Worm (Caenorhabditis elegans) whole organism, early embryonic: ENCODE measurements around the gene M01F1.8.

Experiments used
- B0310.2 ChIP-seq: sonication (generic microtip); optimal IDR thresholded peaks from 2 replicates; lab custom pipeline; 2016; ENCODE audit warnings: mild to moderate bottlenecking, missing genetic modification characterization, missing compliant biosample characterization
- F13C5.2 ChIP-seq: sonication (generic microtip); optimal IDR thresholded peaks from 2 replicates; lab custom pipeline; 2017; ENCODE audit warnings: mild to moderate bottlenecking, missing genetic modification characterization, inconsistent platforms, missing compliant biosample characterization
- aly-1 ChIP-seq: sonication (generic microtip); optimal IDR thresholded peaks from 2 replicates; lab custom pipeline; 2016; ENCODE audit warnings: missing genetic modification characterization, missing compliant biosample characterization
- ama-1 ChIP-seq: fragments of 150-350 bp; optimal IDR thresholded peaks from 2 replicates; lab custom pipeline; 2014
- ceh-13 ChIP-seq: fragments of 200-800 bp; sonication (Bioruptor generic); optimal IDR thresholded peaks from 2 replicates; lab custom pipeline; 2018; ENCODE audit warnings: mild to moderate bottlenecking, missing genetic modification characterization, missing compliant biosample characterization
- ceh-36 ChIP-seq: sonication (generic microtip); optimal IDR thresholded peaks from 2 replicates; lab custom pipeline; 2016; ENCODE audit warnings: missing genetic modification characterization, inconsistent platforms, missing compliant biosample characterization
- ets-7 ChIP-seq: sonication (generic microtip); optimal IDR thresholded peaks from 2 replicates; lab custom pipeline; 2016; ENCODE audit warnings: missing genotype, missing genetic modification characterization, missing compliant biosample characterization
- flt-1 ChIP-seq: fragments of 200-800 bp; sonication (Bioruptor generic); IDR thresholded peaks from 2 replicates; pipeline ENCODE4 v1.3.6; 2022; ENCODE audit warnings: missing genetic modification characterization, missing compliant biosample characterization
- hmbx-1 ChIP-seq: sonication (generic microtip); optimal IDR thresholded peaks from 2 replicates; lab custom pipeline; 2016; ENCODE audit warnings: mild to moderate bottlenecking, missing genetic modification characterization, missing compliant biosample characterization
- hmg-4 ChIP-seq: fragments of 200-800 bp; sonication (Bioruptor generic); optimal IDR thresholded peaks from 2 replicates; lab custom pipeline; 2018; ENCODE audit warnings: mild to moderate bottlenecking, missing genetic modification characterization, missing compliant biosample characterization
- hnd-1 ChIP-seq: sonication (generic microtip); optimal IDR thresholded peaks from 2 replicates; lab custom pipeline; 2016; ENCODE audit warnings: missing genetic modification characterization, missing compliant biosample characterization
- pes-1 ChIP-seq: fragments of 200-800 bp; sonication (Bioruptor generic); IDR thresholded peaks from 2 replicates; pipeline ENCODE4 v1.3.6; 2022; ENCODE audit warnings: missing genetic modification reagents, missing genetic modification characterization, missing compliant biosample characterization
- scrt-1 ChIP-seq: fragments of 200-800 bp; sonication (Bioruptor generic); IDR thresholded peaks from 2 replicates; pipeline ENCODE4 v1.3.6; 2022; ENCODE audit warnings: missing genetic modification characterization, missing compliant biosample characterization
- sea-1 ChIP-seq: fragments of 200-800 bp; sonication (Bioruptor generic); conservative IDR thresholded peaks from 2 replicates; pipeline ENCODE4 v1.3.6; 2022; ENCODE audit warnings: missing genetic modification characterization, missing compliant biosample characterization
- tbx-11 ChIP-seq: fragments of 200-800 bp; sonication (Bioruptor generic); IDR thresholded peaks from 2 replicates; pipeline ENCODE4 v1.3.6; 2022; ENCODE audit warnings: missing genetic modification characterization, missing compliant biosample characterization
- tbx-37 ChIP-seq: fragments of 200-800 bp; sonication (Bioruptor generic); conservative IDR thresholded peaks from 2 replicates; pipeline ENCODE4 v1.3.6; 2022; ENCODE audit warnings: missing genetic modification reagents, missing genetic modification characterization, missing compliant biosample characterization
- tra-4 ChIP-seq: sonication (generic microtip); optimal IDR thresholded peaks from 2 replicates; lab custom pipeline; 2017; ENCODE audit warnings: missing genetic modification characterization, missing compliant biosample characterization

M01F1.8 gene

ce11 chrIII:3541539-3541938, 39.2 kb upstream of the M01F1.8 start, which contains the start of gene ben-1:
TSS of gene ben-1 (minus strand) at chrIII:3541639.
- no peak for TF ChIP-seq tra-4 (tag; lab: Kevin White, UChicago)
- no peak for TF ChIP-seq B0310.2 (tag; lab: Kevin White, UChicago)
- no peak for TF ChIP-seq tbx-37
- no peak for TF ChIP-seq ceh-36 (tag; lab: Kevin White, UChicago)
- no peak for TF ChIP-seq pes-1
- no peak for TF ChIP-seq aly-1 (tag; lab: Kevin White, UChicago)
- TF ChIP-seq hnd-1 (tag; lab: Kevin White, UChicago), result no peak
- TF ChIP-seq sea-1, result no peak
- TF ChIP-seq ceh-13 (GFP tag; lab: Kevin White, UChicago), result no peak
- TF ChIP-seq scrt-1 (GFP tag; lab: Robert Waterston, UW), result no peak
- TF ChIP-seq flt-1 (GFP tag; lab: Robert Waterston, UW), result no peak
- TF ChIP-seq ets-7 (tag; lab: Kevin White, UChicago), result no peak
- TF ChIP-seq tbx-11 (GFP tag; lab: Robert Waterston, UW), result no peak
- TF ChIP-seq hmg-4 (GFP tag; lab: Kevin White, UChicago), result no peak
- TF ChIP-seq ama-1, result no peak
- no peak for TF ChIP-seq F13C5.2 (tag; lab: Kevin White, UChicago)

- no peak for TF ChIP-seq hmbx-1
Measured at ce11 chrIII:3541093-3541492, 38.7 kb upstream of the M01F1.8 start.

ce11 chrIII:3540424-3540823, 38.1 kb upstream of the M01F1.8 start:
- TF ChIP-seq tbx-37 (0 out of 2 replicates have a peak, but pooled peaks have one; percentile 24), ceh-13 (GFP tag; lab: Kevin White, UChicago) (no peak), pes-1 (peak; percentile 70)

- TF ChIP-seq B0310.2 (tag; lab: Kevin White, UChicago), result no peak
- no peak for TF ChIP-seq hnd-1 (tag; lab: Kevin White, UChicago)
- no peak for TF ChIP-seq sea-1
- TF ChIP-seq ceh-36 (tag; lab: Kevin White, UChicago), result no peak
- TF ChIP-seq pes-1, result no peak
- no peak for TF ChIP-seq aly-1 (tag; lab: Kevin White, UChicago)
- no peak for TF ChIP-seq ets-7 (tag; lab: Kevin White, UChicago)
- no peak for TF ChIP-seq ama-1
- TF ChIP-seq ceh-13 (GFP tag; lab: Kevin White, UChicago), result no peak
- TF ChIP-seq tbx-11 (GFP tag; lab: Robert Waterston, UW), result no peak
- TF ChIP-seq hmg-4 (GFP tag; lab: Kevin White, UChicago), result no peak
- TF ChIP-seq tbx-37, result no peak
- TF ChIP-seq hmbx-1, result no peak
- TF ChIP-seq F13C5.2 (tag; lab: Kevin White, UChicago), result no peak
- no peak for TF ChIP-seq scrt-1 (GFP tag; lab: Robert Waterston, UW)
Measured at ce11 chrIII:3539499-3539898, 37.1 kb upstream of the M01F1.8 start.

ce11 chrIII:3537401-3537800, 35.1 kb upstream of the M01F1.8 start, which contains the start of gene cfap-20:
TSS of gene cfap-20 (minus strand) at chrIII:3537501.
- TF ChIP-seq B0310.2 (tag; lab: Kevin White, UChicago) (no peak), hmg-4 (GFP tag; lab: Kevin White, UChicago) (no peak), flt-1 (GFP tag; lab: Robert Waterston, UW) (no peak), ceh-13 (GFP tag; lab: Kevin White, UChicago) (no peak), ama-1 (no peak), F13C5.2 (tag; lab: Kevin White, UChicago) (no peak), tbx-11 (GFP tag; lab: Robert Waterston, UW) (no peak), tbx-37 (no peak), hmbx-1 (no peak), ets-7 (tag; lab: Kevin White, UChicago) (no peak), pes-1 (no peak), hnd-1 (tag; lab: Kevin White, UChicago) (no peak), tra-4 (tag; lab: Kevin White, UChicago) (no peak)

ce11 chrIII:3534185-3534584, 31.8 kb upstream of the M01F1.8 start:
- TF ChIP-seq hmg-4 (GFP tag; lab: Kevin White, UChicago) (no peak), scrt-1 (GFP tag; lab: Robert Waterston, UW) (no peak), tbx-37 (no peak), pes-1 (no peak), tra-4 (tag; lab: Kevin White, UChicago) (no peak), hnd-1 (tag; lab: Kevin White, UChicago) (no peak), B0310.2 (tag; lab: Kevin White, UChicago) (no peak), ama-1 (no peak), ceh-13 (GFP tag; lab: Kevin White, UChicago) (no peak), hmbx-1 (no peak), aly-1 (tag; lab: Kevin White, UChicago) (no peak), flt-1 (GFP tag; lab: Robert Waterston, UW) (no peak), ets-7 (tag; lab: Kevin White, UChicago) (no peak)

- no peak for TF ChIP-seq ceh-13 (GFP tag; lab: Kevin White, UChicago)
- TF ChIP-seq tbx-11 (GFP tag; lab: Robert Waterston, UW), result no peak
- TF ChIP-seq ceh-36 (tag; lab: Kevin White, UChicago), result no peak
- TF ChIP-seq hmbx-1, result no peak
- TF ChIP-seq hnd-1 (tag; lab: Kevin White, UChicago), result no peak
- no peak for TF ChIP-seq F13C5.2 (tag; lab: Kevin White, UChicago)
- no peak for TF ChIP-seq tbx-37
- TF ChIP-seq tra-4 (tag; lab: Kevin White, UChicago), result no peak
- TF ChIP-seq B0310.2 (tag; lab: Kevin White, UChicago), result no peak
- no peak for TF ChIP-seq pes-1
- TF ChIP-seq hmg-4 (GFP tag; lab: Kevin White, UChicago), result no peak
Measured at ce11 chrIII:3532035-3532434, 29.7 kb upstream of the M01F1.8 start.

- TF ChIP-seq ceh-36 (tag; lab: Kevin White, UChicago), result no peak
- no peak for TF ChIP-seq ama-1
- no peak for TF ChIP-seq pes-1
- no peak for TF ChIP-seq aly-1 (tag; lab: Kevin White, UChicago)
- TF ChIP-seq flt-1 (GFP tag; lab: Robert Waterston, UW), result no peak
- TF ChIP-seq ets-7 (tag; lab: Kevin White, UChicago), result no peak
- TF ChIP-seq F13C5.2 (tag; lab: Kevin White, UChicago), result no peak
- TF ChIP-seq tbx-11 (GFP tag; lab: Robert Waterston, UW), result no peak
- no peak for TF ChIP-seq tbx-37
- TF ChIP-seq hmbx-1, result no peak
- no peak for TF ChIP-seq tra-4 (tag; lab: Kevin White, UChicago)
- no peak for TF ChIP-seq scrt-1 (GFP tag; lab: Robert Waterston, UW)
- no peak for TF ChIP-seq hmg-4 (GFP tag; lab: Kevin White, UChicago)
Measured at ce11 chrIII:3529744-3530208, 27.4 kb upstream of the M01F1.8 start, which contains the start of gene pitp-1. TSS of gene pitp-1 (minus strand) at chrIII:3529794.
